Fruit fly (Drosophila melanogaster): ENCODE results near the gene CG17294.

dm6 chr2L:8389231-8389630 lies 12.4 kb downstream of the CG17294 start, which contains the start of gene CG42819:
- TF ChIP-seq CG7045 (GFP tag; optimal IDR thresholded peaks at IDR 0.05) = no peak
- TF ChIP-seq CG14711 (tag; optimal IDR thresholded peaks at IDR 0.05) = no peak
- no peak for TF ChIP-seq pad (GFP tag; optimal IDR thresholded peaks at IDR 0.05)
- no peak for TF ChIP-seq tj (GFP tag; optimal IDR thresholded peaks at IDR 0.05)
- no peak for TF ChIP-seq CG11617 (GFP tag; optimal IDR thresholded peaks at IDR 0.05)
- TF ChIP-seq CG5204 (GFP tag; optimal IDR thresholded peaks at IDR 0.05) = no peak
- no peak for TF ChIP-seq cic (GFP tag; optimal IDR thresholded peaks at IDR 0.05)
- no peak for TF ChIP-seq CG12768 (GFP tag; optimal IDR thresholded peaks at IDR 0.05)
